Worm (Caenorhabditis elegans) whole organism, late embryonic: ENCODE measurements around the gene chil-9.

Experiments
- ahr-1 ChIP-seq: sonication (generic microtip); optimal IDR thresholded peaks from 2 replicates; lab custom pipeline; 2016; ENCODE audit warnings: missing genetic modification characterization, missing compliant biosample characterization
- unc-86 ChIP-seq: sonication (generic microtip); optimal IDR thresholded peaks from 2 replicates; lab custom pipeline; 2016; ENCODE audit warnings: missing genetic modification characterization, missing compliant biosample characterization

DNA sequence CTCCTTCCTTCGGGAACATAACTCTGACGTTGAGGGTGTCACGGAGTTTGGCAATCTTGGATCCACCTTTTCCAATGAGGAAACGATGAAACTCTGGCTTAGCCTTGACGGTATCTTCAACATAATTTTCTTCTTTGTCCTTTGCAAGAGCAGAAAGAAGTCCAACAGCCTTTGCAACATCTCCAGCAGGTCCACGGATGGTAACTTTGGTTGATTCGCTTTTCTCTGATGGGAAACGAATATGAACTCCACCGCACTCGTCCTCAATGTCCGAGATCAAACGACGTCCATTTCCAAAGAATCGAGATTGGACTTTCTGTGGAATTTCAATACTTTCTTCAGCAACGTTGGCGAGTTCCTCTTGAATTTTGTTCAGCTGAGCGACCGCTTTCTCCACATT, 43.4 kb upstream of the chil-9 start:
- no peak for TF ChIP-seq ahr-1
- no peak for TF ChIP-seq unc-86
